Fruit fly (Drosophila melanogaster): ENCODE data around the gene CG43056.

Gene CG43056

dm6 chr2L:4416903-4417302 is 20.7 kb upstream of the CG43056 start (continued):
- peak in 1 of 2 experiments; percentile 32 for TF ChIP-seq foxo (GFP tag; optimal IDR thresholded peaks at IDR 0.05)
- TF ChIP-seq GATAd (GFP tag; optimal IDR thresholded peaks at IDR 0.05) = no peak
- TF ChIP-seq Hnf4 (GFP tag; optimal IDR thresholded peaks at IDR 0.05) = no peak

- no peak for TF ChIP-seq HLH106 (tag; optimal IDR thresholded peaks at IDR 0.05)
- TF ChIP-seq Jra (GFP tag; optimal IDR thresholded peaks at IDR 0.05) = no peak
- no peak for TF ChIP-seq CG32264 (GFP tag; optimal IDR thresholded peaks at IDR 0.05)
- no peak for TF ChIP-seq fru (GFP tag; optimal IDR thresholded peaks at IDR 0.05)
- no peak for TF ChIP-seq brk (GFP tag; optimal IDR thresholded peaks at IDR 0.05)
- no peak for TF ChIP-seq dsf (GFP tag; optimal IDR thresholded peaks at IDR 0.05; ENCODE audit: borderline replicate concordance)
- no peak for TF ChIP-seq CrebA (GFP tag; optimal IDR thresholded peaks at IDR 0.05; ENCODE audit: borderline replicate concordance)
- no peak for TF ChIP-seq foxo (GFP tag; optimal IDR thresholded peaks at IDR 0.05)
- no peak for TF ChIP-seq dl (GFP tag; optimal IDR thresholded peaks at IDR 0.05; ENCODE audit: insufficient read depth in 1 of 2, partially characterized antibody in 2 of 2)
- no peak for TF ChIP-seq jim (GFP tag; optimal IDR thresholded peaks at IDR 0.05)
- no peak for TF ChIP-seq Hr83 (GFP tag; optimal IDR thresholded peaks at IDR 0.05; ENCODE audit: poor library complexity, severe bottlenecking)
- no peak for TF ChIP-seq ey (GFP tag; optimal IDR thresholded peaks at IDR 0.05)
- no peak for TF ChIP-seq Sp1 (GFP tag; optimal IDR thresholded peaks at IDR 0.05)
- TF ChIP-seq Vsx2 (GFP tag; optimal IDR thresholded peaks at IDR 0.05; ENCODE audit: partially characterized antibody) = no peak
- no peak for TF ChIP-seq GATAd (GFP tag; optimal IDR thresholded peaks at IDR 0.05)
- no peak for TF ChIP-seq woc (GFP tag; optimal IDR thresholded peaks at IDR 0.05)
- no peak for TF ChIP-seq Mio (GFP tag; optimal IDR thresholded peaks at IDR 0.05)
Measured at dm6 chr2L:4417982-4418381, 19.6 kb upstream of the CG43056 start.

dm6 chr2L:4418819-4419218 is 18.8 kb upstream of the CG43056 start:
- TF ChIP-seq Vsx2 (GFP tag; optimal IDR thresholded peaks at IDR 0.05; ENCODE audit: partially characterized antibody) (no peak), GATAd (GFP tag; optimal IDR thresholded peaks at IDR 0.05) (no peak), pan (optimal IDR thresholded peaks at IDR 0.05) (no peak), Hr78 (GFP tag; optimal IDR thresholded peaks at IDR 0.05) (no peak), jim (GFP tag; optimal IDR thresholded peaks at IDR 0.05) (no peak), ey (GFP tag; optimal IDR thresholded peaks at IDR 0.05) (no peak), fru (GFP tag; optimal IDR thresholded peaks at IDR 0.05) (no peak), Jra (GFP tag; optimal IDR thresholded peaks at IDR 0.05) (no peak), Dfd (GFP tag; optimal IDR thresholded peaks at IDR 0.05) (no peak), sv (GFP tag; optimal IDR thresholded peaks at IDR 0.05) (no peak), Hnf4 (GFP tag; optimal IDR thresholded peaks at IDR 0.05) (no peak), Myc (optimal IDR thresholded peaks at IDR 0.05) (no peak), CG32264 (GFP tag; optimal IDR thresholded peaks at IDR 0.05) (no peak), lola (GFP tag; optimal IDR thresholded peaks at IDR 0.05) (no peak), Abd-B (GFP tag; optimal IDR thresholded peaks at IDR 0.05) (no peak), psq (GFP tag; optimal IDR thresholded peaks at IDR 0.05) (no peak)

dm6 chr2L:4422154-4422553 is 15.4 kb upstream of the CG43056 start:
- TF ChIP-seq foxo (GFP tag; optimal IDR thresholded peaks at IDR 0.05) = peak in 1 of 2 experiments; percentile 7
- no peak for TF ChIP-seq Hr83 (GFP tag; optimal IDR thresholded peaks at IDR 0.05; ENCODE audit: poor library complexity, severe bottlenecking)
- no peak for TF ChIP-seq Abd-B (GFP tag; optimal IDR thresholded peaks at IDR 0.05)

- TF ChIP-seq CG9705 (GFP tag; optimal IDR thresholded peaks at IDR 0.05) (no peak), Hr83 (GFP tag; optimal IDR thresholded peaks at IDR 0.05; ENCODE audit: poor library complexity, severe bottlenecking) (no peak), GATAd (GFP tag; optimal IDR thresholded peaks at IDR 0.05) (no peak), Hr78 (GFP tag; optimal IDR thresholded peaks at IDR 0.05) (no peak), fru (GFP tag; optimal IDR thresholded peaks at IDR 0.05) (no peak), HLH106 (tag; optimal IDR thresholded peaks at IDR 0.05) (no peak), foxo (GFP tag; optimal IDR thresholded peaks at IDR 0.05) (no peak), OdsH (GFP tag; optimal IDR thresholded peaks at IDR 0.05) (no peak), Jra (GFP tag; optimal IDR thresholded peaks at IDR 0.05) (no peak), brk (GFP tag; optimal IDR thresholded peaks at IDR 0.05) (no peak), Rel (GFP tag; optimal IDR thresholded peaks at IDR 0.05) (no peak), Rel (tag; optimal IDR thresholded peaks at IDR 0.05) (no peak), usp (GFP tag; optimal IDR thresholded peaks at IDR 0.05) (no peak), Dif (GFP tag; optimal IDR thresholded peaks at IDR 0.05; ENCODE audit: partially characterized antibody) (no peak), rgr (GFP tag; optimal IDR thresholded peaks at IDR 0.05) (no peak), br (GFP tag; optimal IDR thresholded peaks at IDR 0.05) (no peak), sv (GFP tag; optimal IDR thresholded peaks at IDR 0.05) (no peak), dl (GFP tag; optimal IDR thresholded peaks at IDR 0.05; ENCODE audit: insufficient read depth in 1 of 2, partially characterized antibody in 2 of 2) (no peak), jim (GFP tag; optimal IDR thresholded peaks at IDR 0.05) (no peak), pan (optimal IDR thresholded peaks at IDR 0.05) (no peak)
Measured at dm6 chr2L:4433608-4434007, 4.0 kb upstream of the CG43056 start, which contains the start of the genes CG34177 and CG34178. Gene CG34177 (plus strand): TSS chr2L:4433908. Gene CG34178 (plus strand): TSS chr2L:4433908.

Data from whole organism, wandering third instar larva.